Worm (Caenorhabditis elegans): ENCODE measurements around the gene hrg-9.

- TF ChIP-seq dao-5 (tag; optimal IDR thresholded peaks at IDR 0.05): no peak
- TF ChIP-seq him-1 (tag; optimal IDR thresholded peaks at IDR 0.05): no peak
Measured at ce11 chrV:12964076-12964475, 933 bp upstream of the hrg-9 start, which contains the start of gene srd-35.
